Fruit fly (Drosophila melanogaster) whole organism, embryonic: ENCODE results near the gene hdly.

Experiments
- B-H1 ChIP-seq: fragments of 200-800 bp; sonication (Bioruptor generic); IDR thresholded peaks from 3 replicates; pipeline ENCODE4 v1.3.6; 2022; ENCODE audit warnings: missing biosample characterization, missing genetic modification characterization
- Bteb2 ChIP-seq: fragments of 200-800 bp; sonication (Bioruptor generic); optimal IDR thresholded peaks from 2 replicates; lab custom pipeline; 2016; ENCODE audit warnings: missing biosample characterization, missing genetic modification characterization
- CG10321 ChIP-seq: fragments of 200-800 bp; sonication (Bioruptor generic); IDR thresholded peaks from 2 replicates; pipeline ENCODE4 v1.3.6; 2022; ENCODE audit warnings: missing biosample characterization, missing genetic modification characterization
- CG13424 ChIP-seq: fragments of 200-800 bp; sonication (Bioruptor generic); optimal IDR thresholded peaks from 2 replicates; lab custom pipeline; 2019; ENCODE audit warnings: missing biosample characterization, mild to moderate bottlenecking, missing genetic modification characterization, moderate library complexity
- CG13775 ChIP-seq: fragments of 200-800 bp; sonication (Bioruptor generic); optimal IDR thresholded peaks from 3 replicates; lab custom pipeline; 2017; ENCODE audit warnings: missing biosample characterization, mild to moderate bottlenecking, missing genetic modification characterization
- CG14014 ChIP-seq: fragments of 200-800 bp; sonication (Bioruptor generic); IDR thresholded peaks from 2 replicates; pipeline ENCODE4 v1.3.6; 2022; ENCODE audit warnings: missing biosample characterization, missing genetic modification characterization
- CG15011 ChIP-seq: fragments of 200-800 bp; sonication (Bioruptor generic); optimal IDR thresholded peaks from 3 replicates; lab custom pipeline; 2018; ENCODE audit warnings: missing biosample characterization, mild to moderate bottlenecking, missing genetic modification characterization
- CG1529 ChIP-seq: fragments of 200-800 bp; sonication (Bioruptor generic); optimal IDR thresholded peaks from 3 replicates; lab custom pipeline; 2018; ENCODE audit warnings: missing biosample characterization, missing genetic modification characterization
- CG1792 ChIP-seq: fragments of 200-800 bp; sonication (Bioruptor generic); optimal IDR thresholded peaks from 2 replicates; lab custom pipeline; 2016; ENCODE audit warnings: missing biosample characterization, missing genetic modification characterization
- CG18764 ChIP-seq: fragments of 200-800 bp; sonication (Bioruptor generic); optimal IDR thresholded peaks from 3 replicates; lab custom pipeline; 2016; ENCODE audit warnings: missing biosample characterization, missing genetic modification characterization
- CG2129 ChIP-seq: fragments of 200-800 bp; sonication (Bioruptor generic); IDR thresholded peaks from 2 replicates; pipeline ENCODE4 v1.3.6; 2022; ENCODE audit warnings: missing biosample characterization, missing genetic modification characterization; ENCODE audit not compliant: partially characterized antibody
- CG2199 ChIP-seq: fragments of 200-800 bp; sonication (Bioruptor generic); IDR thresholded peaks from 3 replicates; pipeline ENCODE4 v1.3.6; 2022; ENCODE audit warnings: missing biosample characterization, missing genetic modification characterization
- CG3065 ChIP-seq: fragments of 200-800 bp; sonication (Bioruptor generic); optimal IDR thresholded peaks from 2 replicates; lab custom pipeline; 2016; ENCODE audit warnings: missing biosample characterization, missing genetic modification characterization
- CG4404 ChIP-seq: fragments of 200-800 bp; sonication (Bioruptor generic); IDR thresholded peaks from 2 replicates; pipeline ENCODE4 v1.3.6; 2022; ENCODE audit warnings: missing biosample characterization, missing genetic modification characterization
- CG5180 ChIP-seq: fragments of 200-800 bp; sonication (Bioruptor generic); optimal IDR thresholded peaks from 3 replicates; lab custom pipeline; 2017; ENCODE audit warnings: missing biosample characterization, missing genetic modification characterization, mild to moderate bottlenecking, moderate library complexity, missing genetic modification reagents
- CG7928 ChIP-seq: fragments of 200-800 bp; sonication (Bioruptor generic); optimal IDR thresholded peaks from 2 replicates; lab custom pipeline; 2017; ENCODE audit warnings: missing biosample characterization, mild to moderate bottlenecking, missing genetic modification characterization
- CG8290 ChIP-seq, 3 experiments: fragments of 200-800 bp; sonication (Bioruptor generic); optimal IDR thresholded peaks; 2 replicates each; lab custom pipeline; 2016 to 2019; ENCODE audit warnings: missing biosample characterization in 3 of 3, missing genetic modification characterization in 3 of 3, mild to moderate bottlenecking in 2 of 3, moderate library complexity in 1 of 3
- CG8388 ChIP-seq: fragments of 200-800 bp; sonication (Bioruptor generic); optimal IDR thresholded peaks from 2 replicates; lab custom pipeline; 2019; ENCODE audit warnings: missing biosample characterization, mild to moderate bottlenecking, missing genetic modification characterization, moderate library complexity
- CG9817 ChIP-seq: fragments of 200-800 bp; sonication (Bioruptor generic); optimal IDR thresholded peaks from 2 replicates; lab custom pipeline; 2018; ENCODE audit warnings: missing biosample characterization, mild to moderate bottlenecking, missing genetic modification characterization, moderate library complexity
- Dad ChIP-seq: fragments of 200-800 bp; sonication (Bioruptor generic); optimal IDR thresholded peaks from 3 replicates; lab custom pipeline; 2016; ENCODE audit warnings: missing biosample characterization, missing genetic modification characterization
- Dp ChIP-seq: fragments of 200-800 bp; sonication (Bioruptor generic); optimal IDR thresholded peaks from 2 replicates; lab custom pipeline; 2018; ENCODE audit warnings: missing biosample characterization, mild to moderate bottlenecking, missing genetic modification characterization, moderate library complexity
- Fer1 ChIP-seq: fragments of 200-800 bp; sonication (Bioruptor generic); optimal IDR thresholded peaks from 2 replicates; lab custom pipeline; 2017; ENCODE audit warnings: missing biosample characterization, mild to moderate bottlenecking, missing genetic modification characterization
- HLHmδ ChIP-seq: fragments of 200-800 bp; sonication (Bioruptor generic); optimal IDR thresholded peaks from 2 replicates; lab custom pipeline; 2018; ENCODE audit warnings: missing biosample characterization, mild to moderate bottlenecking, missing genetic modification characterization, moderate library complexity
- Lhr ChIP-seq: fragments of 200-800 bp; sonication (Bioruptor generic); optimal IDR thresholded peaks from 3 replicates; lab custom pipeline; 2017; ENCODE audit warnings: mild to moderate bottlenecking, missing biosample characterization, missing genetic modification reagents, missing genetic modification characterization
- MESR4 ChIP-seq: fragments of 200-800 bp; sonication (Bioruptor generic); optimal IDR thresholded peaks from 2 replicates; lab custom pipeline; 2018; ENCODE audit warnings: missing biosample characterization, mild to moderate bottlenecking, missing genetic modification characterization, moderate library complexity
- Optix ChIP-seq: fragments of 200-800 bp; sonication (Bioruptor generic); IDR thresholded peaks from 3 replicates; pipeline ENCODE4 v1.3.6; 2022; ENCODE audit warnings: missing biosample characterization, missing genetic modification characterization
- Ravus ChIP-seq: fragments of 200-800 bp; sonication (Bioruptor generic); IDR thresholded peaks from 2 replicates; pipeline ENCODE4 v1.3.6; 2022; ENCODE audit warnings: missing biosample characterization, missing genetic modification characterization
- Ssrp ChIP-seq: fragments of 200-800 bp; sonication (Bioruptor generic); optimal IDR thresholded peaks from 2 replicates; lab custom pipeline; 2018; ENCODE audit warnings: missing biosample characterization, mild to moderate bottlenecking, missing genetic modification characterization, moderate library complexity
- Usf ChIP-seq: fragments of 200-800 bp; sonication (Bioruptor generic); optimal IDR thresholded peaks from 2 replicates; lab custom pipeline; 2017; ENCODE audit warnings: missing genotype, missing biosample characterization, missing genetic modification characterization
- ab ChIP-seq: fragments of 200-800 bp; sonication (Bioruptor generic); optimal IDR thresholded peaks from 2 replicates; lab custom pipeline; 2016; ENCODE audit warnings: missing biosample characterization, missing genetic modification characterization
- abd-A ChIP-seq: fragments of 200-800 bp; sonication (Bioruptor generic); optimal IDR thresholded peaks from 3 replicates; lab custom pipeline; 2019; ENCODE audit warnings: missing biosample characterization, mild to moderate bottlenecking, missing genetic modification characterization, moderate library complexity
- cg ChIP-seq: fragments of 200-800 bp; sonication (Bioruptor generic); optimal IDR thresholded peaks from 3 replicates; lab custom pipeline; 2019; ENCODE audit warnings: missing biosample characterization, mild to moderate bottlenecking, missing genetic modification characterization, moderate library complexity
- ci ChIP-seq: fragments of 200-800 bp; sonication (Bioruptor generic); IDR thresholded peaks from 3 replicates; pipeline ENCODE4 v1.3.6; 2022; ENCODE audit warnings: missing biosample characterization, missing genetic modification characterization
- da ChIP-seq: fragments of 200-800 bp; sonication (Bioruptor generic); optimal IDR thresholded peaks from 2 replicates; lab custom pipeline; 2016; ENCODE audit warnings: missing biosample characterization, missing genetic modification characterization
- dmrt99B ChIP-seq: fragments of 200-800 bp; sonication (Bioruptor generic); optimal IDR thresholded peaks from 2 replicates; lab custom pipeline; 2018; ENCODE audit warnings: missing biosample characterization, mild to moderate bottlenecking, missing genetic modification characterization, moderate library complexity
- ems ChIP-seq: fragments of 200-800 bp; sonication (Bioruptor generic); optimal IDR thresholded peaks from 3 replicates; lab custom pipeline; 2016; ENCODE audit warnings: missing biosample characterization, missing genetic modification characterization
- gem ChIP-seq: fragments of 200-800 bp; sonication (Bioruptor generic); optimal IDR thresholded peaks from 2 replicates; lab custom pipeline; 2019; ENCODE audit warnings: missing biosample characterization, mild to moderate bottlenecking, missing genetic modification characterization, moderate library complexity
- gfzf ChIP-seq: fragments of 200-800 bp; sonication (Bioruptor generic); optimal IDR thresholded peaks from 2 replicates; lab custom pipeline; 2016; ENCODE audit warnings: missing biosample characterization, mild to moderate bottlenecking, missing genetic modification characterization, moderate library complexity
- her ChIP-seq: fragments of 200-800 bp; sonication (Bioruptor generic); optimal IDR thresholded peaks from 2 replicates; lab custom pipeline; 2016; ENCODE audit warnings: missing biosample characterization, missing genetic modification characterization
- hth ChIP-seq: fragments of >200 bp; optimal IDR thresholded peaks from 2 replicates; lab custom pipeline; 2017; ENCODE audit warnings: inconsistent platforms
- nau ChIP-seq: fragments of 200-800 bp; sonication (Bioruptor generic); optimal IDR thresholded peaks from 3 replicates; lab custom pipeline; 2017; ENCODE audit warnings: missing biosample characterization, mild to moderate bottlenecking, missing genetic modification characterization, missing genetic modification reagents
- pfk ChIP-seq: fragments of 200-800 bp; sonication (Bioruptor generic); optimal IDR thresholded peaks from 2 replicates; lab custom pipeline; 2018; ENCODE audit warnings: missing biosample characterization, mild to moderate bottlenecking, missing genetic modification characterization, moderate library complexity
- pzg ChIP-seq: fragments of 200-800 bp; sonication (Bioruptor generic); optimal IDR thresholded peaks from 3 replicates; lab custom pipeline; 2018; ENCODE audit warnings: missing biosample characterization, mild to moderate bottlenecking, missing genetic modification characterization, moderate library complexity
- rib ChIP-seq: fragments of 200-800 bp; sonication (Bioruptor generic); IDR thresholded peaks from 2 replicates; pipeline ENCODE4 v1.3.6; 2022; ENCODE audit warnings: missing biosample characterization, missing genetic modification characterization
- ssp ChIP-seq: fragments of 200-800 bp; sonication (Bioruptor generic); IDR thresholded peaks from 2 replicates; pipeline ENCODE4 v1.3.6; 2022; ENCODE audit warnings: missing biosample characterization, missing genetic modification characterization
- stc ChIP-seq: fragments of 200-800 bp; sonication (Bioruptor generic); IDR thresholded peaks from 2 replicates; pipeline ENCODE4 v1.3.6; 2022; ENCODE audit warnings: missing biosample characterization, missing genetic modification characterization
- stwl ChIP-seq: fragments of 200-800 bp; sonication (Bioruptor generic); optimal IDR thresholded peaks from 3 replicates; lab custom pipeline; 2018; ENCODE audit warnings: missing biosample characterization, mild to moderate bottlenecking, missing genetic modification characterization, moderate library complexity
- unpg ChIP-seq: fragments of 200-800 bp; sonication (Bioruptor generic); optimal IDR thresholded peaks from 3 replicates; lab custom pipeline; 2018; ENCODE audit warnings: missing biosample characterization, mild to moderate bottlenecking, missing genetic modification characterization, moderate library complexity
- zen2 ChIP-seq: fragments of 200-800 bp; sonication (Bioruptor generic); IDR thresholded peaks from 3 replicates; pipeline ENCODE4 v1.3.6; 2022; ENCODE audit warnings: missing biosample characterization, missing genetic modification characterization; ENCODE audit not compliant: partially characterized antibody

hdly gene

DNA sequence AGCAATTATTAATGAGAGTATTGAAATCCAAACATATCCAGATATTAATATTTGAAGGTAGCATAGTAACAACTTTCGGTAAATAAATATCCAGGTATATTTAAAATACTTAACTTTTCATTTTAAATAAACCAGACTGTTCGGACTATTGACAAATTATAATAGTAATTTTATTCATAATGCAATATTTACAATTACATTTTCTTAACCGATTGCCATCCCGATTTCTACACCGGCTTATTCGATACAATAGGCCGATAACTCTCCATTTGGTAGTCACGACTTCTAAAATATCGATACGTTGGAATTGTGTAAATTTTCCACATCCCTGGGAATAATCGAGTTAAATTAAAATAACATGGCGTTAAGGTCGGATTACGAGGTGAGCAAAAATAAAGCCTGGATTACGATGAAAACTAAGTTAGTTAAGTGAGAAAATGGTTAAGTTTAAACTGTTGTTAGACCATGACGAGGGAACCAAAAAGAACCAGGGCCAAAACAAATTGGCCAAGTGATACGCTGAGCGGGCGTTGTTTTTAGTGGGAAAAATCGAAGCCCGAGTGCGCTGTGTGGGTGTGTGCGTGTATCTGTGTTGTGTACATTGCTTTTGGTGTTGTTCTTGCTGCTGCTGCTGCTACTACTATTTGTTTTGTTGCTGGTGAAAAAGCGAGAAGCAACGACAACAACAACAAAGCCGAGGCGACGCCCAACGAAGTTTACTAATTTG, 34.5 kb downstream of the hdly start, which contains the start of gene Atpalpha (continued):
- no peak for TF ChIP-seq ab (GFP tag; lab: Kevin White, UChicago)
- no peak for TF ChIP-seq HLHmδ (GFP tag; lab: Kevin White, UChicago)
- peak; percentile 87 for TF ChIP-seq CG2129 (GFP tag; lab: Robert Waterston, UW)
- peak; percentile 18 for TF ChIP-seq CG13775 (GFP tag; lab: Kevin White, UChicago)
- TF ChIP-seq CG1529 (GFP tag; lab: Kevin White, UChicago) = no peak
- TF ChIP-seq CG8388 (GFP tag; lab: Kevin White, UChicago) = no peak
- peak; percentile 89 for TF ChIP-seq MESR4 (GFP tag; lab: Kevin White, UChicago)
- TF ChIP-seq abd-A (tag; lab: Kevin White, UChicago) = peak; percentile 78
- no peak for TF ChIP-seq Bteb2 (GFP tag; lab: Kevin White, UChicago)
- no peak for TF ChIP-seq Dad (GFP tag; lab: Kevin White, UChicago)
- TF ChIP-seq CG15011 (GFP tag; lab: Kevin White, UChicago) = no peak
- TF ChIP-seq CG14014 (GFP tag; lab: Robert Waterston, UW) = 0 out of 2 replicates have a peak, but pooled peaks have one; percentile 6
- no peak for TF ChIP-seq Lhr (GFP tag; lab: Kevin White, UChicago)
- no peak for TF ChIP-seq nau (GFP tag; lab: Kevin White, UChicago)
- peak; percentile 84 for TF ChIP-seq CG7928 (GFP tag; lab: Kevin White, UChicago)
- peak; percentile 10 for TF ChIP-seq gfzf (GFP tag; lab: Kevin White, UChicago)
- peak; percentile 12 for TF ChIP-seq unpg (GFP tag; lab: Kevin White, UChicago)
- TF ChIP-seq CG1792 = no peak
- TF ChIP-seq ci (GFP tag; lab: Robert Waterston, UW) = no peak
- no peak for TF ChIP-seq CG2199 (GFP tag; lab: Robert Waterston, UW)
- no peak for TF ChIP-seq CG9817
- no peak for TF ChIP-seq CG10321 (GFP tag; lab: Robert Waterston, UW)
- TF ChIP-seq da = no peak
- no peak for TF ChIP-seq CG3065
- no peak for TF ChIP-seq CG5180 (GFP tag; lab: Kevin White, UChicago)
- TF ChIP-seq Ssrp (tag; lab: Kevin White, UChicago) = no peak
- TF ChIP-seq Optix (GFP tag; lab: Robert Waterston, UW) = no peak
- TF ChIP-seq Fer1 = peak; percentile 33
- TF ChIP-seq stwl (tag; lab: Kevin White, UChicago) = peak; percentile 84
- no peak for TF ChIP-seq Ravus
- no peak for TF ChIP-seq dmrt99B (tag; lab: Kevin White, UChicago)
- no peak for TF ChIP-seq hth (lab: Kevin White, UChicago)
- no peak for TF ChIP-seq CG18764
- no peak for TF ChIP-seq B-H1 (GFP tag; lab: Robert Waterston, UW)
- TF ChIP-seq CG8290 (GFP tag; optimal IDR thresholded peaks at IDR 0.05; lab: Kevin White, UChicago) = no peak
- peak in 1 of 2 experiments; percentile 82 for TF ChIP-seq CG8290 (tag; optimal IDR thresholded peaks at IDR 0.05; lab: Kevin White, UChicago)
- TF ChIP-seq stc (GFP tag; lab: Robert Waterston, UW) = no peak
- peak; percentile 19 for TF ChIP-seq gem
- TF ChIP-seq cg (GFP tag; lab: Kevin White, UChicago) = peak; percentile 71
- TF ChIP-seq ssp = peak; percentile 57
- TF ChIP-seq pzg (GFP tag; lab: Kevin White, UChicago) = peak; percentile 68
- TF ChIP-seq rib (GFP tag; lab: Robert Waterston, UW) = no peak
- no peak for TF ChIP-seq her
- peak; percentile 97 for TF ChIP-seq zen2 (GFP tag; lab: Robert Waterston, UW)
- TF ChIP-seq pfk (GFP tag; lab: Kevin White, UChicago) = no peak
- no peak for TF ChIP-seq CG13424
- TF ChIP-seq ems (GFP tag; lab: Kevin White, UChicago) = no peak
- peak; percentile 28 for TF ChIP-seq Dp
- no peak for TF ChIP-seq CG4404 (GFP tag; lab: Robert Waterston, UW)
- no peak for TF ChIP-seq Usf
